Worm (Caenorhabditis elegans) whole organism, early embryonic: ENCODE measurements around the gene arrd-16.

ENCODE experiments used
- B0310.2 ChIP-seq: sonication (generic microtip); optimal IDR thresholded peaks from 2 replicates; lab custom pipeline; 2016; ENCODE audit warnings: mild to moderate bottlenecking, missing genetic modification characterization, missing compliant biosample characterization
- ama-1 ChIP-seq: fragments of 150-350 bp; optimal IDR thresholded peaks from 2 replicates; lab custom pipeline; 2014
- ceh-36 ChIP-seq: sonication (generic microtip); optimal IDR thresholded peaks from 2 replicates; lab custom pipeline; 2016; ENCODE audit warnings: missing genetic modification characterization, inconsistent platforms, missing compliant biosample characterization
- ets-7 ChIP-seq: sonication (generic microtip); optimal IDR thresholded peaks from 2 replicates; lab custom pipeline; 2016; ENCODE audit warnings: missing genotype, missing genetic modification characterization, missing compliant biosample characterization
- hmg-4 ChIP-seq: fragments of 200-800 bp; sonication (Bioruptor generic); optimal IDR thresholded peaks from 2 replicates; lab custom pipeline; 2018; ENCODE audit warnings: mild to moderate bottlenecking, missing genetic modification characterization, missing compliant biosample characterization
- tbx-11 ChIP-seq: fragments of 200-800 bp; sonication (Bioruptor generic); IDR thresholded peaks from 2 replicates; pipeline ENCODE4 v1.3.6; 2022; ENCODE audit warnings: missing genetic modification characterization, missing compliant biosample characterization
- tbx-37 ChIP-seq: fragments of 200-800 bp; sonication (Bioruptor generic); conservative IDR thresholded peaks from 2 replicates; pipeline ENCODE4 v1.3.6; 2022; ENCODE audit warnings: missing genetic modification reagents, missing genetic modification characterization, missing compliant biosample characterization
- tra-4 ChIP-seq: sonication (generic microtip); optimal IDR thresholded peaks from 2 replicates; lab custom pipeline; 2017; ENCODE audit warnings: missing genetic modification characterization, missing compliant biosample characterization

- TF ChIP-seq hmg-4 (GFP tag; lab: Kevin White, UChicago) (no peak), ets-7 (tag; lab: Kevin White, UChicago) (no peak), ama-1 (lab: Kevin White, UChicago) (no peak), B0310.2 (no peak), ceh-36 (tag; lab: Kevin White, UChicago) (no peak), tbx-37 (GFP tag; lab: Robert Waterston, UW) (no peak), tra-4 (tag; lab: Kevin White, UChicago) (no peak), tbx-11 (GFP tag; lab: Robert Waterston, UW) (no peak)
These were observed 48.3 kb upstream of the arrd-16 start, which contains the start of gene fbxa-218 for ce11 chrIII:12436215-12436614.
